Worm (Caenorhabditis elegans): ENCODE results near the gene C05D9.4.

- TF ChIP-seq flt-1 (GFP tag; IDR thresholded peaks at IDR 0.05) (no peak), ref-1 (GFP tag; conservative IDR thresholded peaks at IDR 0.05) (no peak)
Observed at ce11 chrX:1064064-1064463, 43.8 kb upstream of the C05D9.4 start.

All from whole organism, midembryonic.